Fruit fly (Drosophila melanogaster): ENCODE data around the gene Tim17a2.

DNA sequence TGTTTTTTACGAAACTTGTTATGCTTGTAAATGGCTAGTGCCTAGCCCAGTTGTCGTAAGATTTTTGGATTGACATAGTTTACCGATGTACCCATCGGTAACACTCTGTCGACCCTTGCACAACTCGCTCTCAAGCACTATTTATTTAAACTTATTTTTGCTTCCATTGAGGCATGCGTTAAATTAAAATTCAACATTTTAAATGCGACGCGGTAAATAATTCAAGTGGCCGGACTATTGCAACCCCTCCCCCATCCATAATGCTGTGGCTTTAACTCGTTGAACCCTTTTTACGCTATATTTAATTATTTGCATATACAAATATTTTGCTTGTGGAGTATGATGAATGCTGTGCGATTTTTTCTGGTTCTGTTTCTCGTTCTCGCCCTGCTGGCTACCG lies 13.2 kb downstream of the Tim17a2 start:
- TF ChIP-seq pdm3 (GFP tag; optimal IDR thresholded peaks at IDR 0.05), result no peak
- no peak for TF ChIP-seq CG15336 (GFP tag; IDR thresholded peaks at IDR 0.05)
- TF ChIP-seq CG32006 (GFP tag; optimal IDR thresholded peaks at IDR 0.05), result no peak
- TF ChIP-seq spab (GFP tag; optimal IDR thresholded peaks at IDR 0.05), result no peak
- no peak for TF ChIP-seq CG8319 (GFP tag; optimal IDR thresholded peaks at IDR 0.05)
- no peak for TF ChIP-seq CG16779 (tag; optimal IDR thresholded peaks at IDR 0.05)
- TF ChIP-seq CG6163 (GFP tag; IDR thresholded peaks at IDR 0.05), result no peak
- TF ChIP-seq fkh (GFP tag; optimal IDR thresholded peaks at IDR 0.05), result no peak
